Fruit fly (Drosophila melanogaster) whole organism, embryonic: Measurements from ENCODE around the gene ph-p.

ENCODE experiments used
- Abd-B ChIP-seq: fragments of 200-800 bp; sonication (Bioruptor generic); optimal IDR thresholded peaks from 2 replicates; lab custom pipeline; 2018; ENCODE audit warnings: missing biosample characterization, mild to moderate bottlenecking, missing genetic modification characterization, moderate library complexity
- CG11093 ChIP-seq: fragments of 200-800 bp; sonication (Bioruptor generic); IDR thresholded peaks from 3 replicates; pipeline ENCODE4 v1.3.6; 2022; ENCODE audit warnings: missing biosample characterization, missing genetic modification characterization
- CG11560 ChIP-seq: fragments of 200-800 bp; sonication (Bioruptor generic); IDR thresholded peaks from 3 replicates; pipeline ENCODE4 v1.3.6; 2022; ENCODE audit warnings: missing biosample characterization, missing genetic modification characterization
- CG11695 ChIP-seq: fragments of 200-800 bp; sonication (Bioruptor generic); IDR thresholded peaks from 3 replicates; pipeline ENCODE4 v1.3.6; 2022; ENCODE audit warnings: missing biosample characterization, missing genetic modification characterization
- CG16813 ChIP-seq: fragments of 200-800 bp; sonication (Bioruptor generic); IDR thresholded peaks from 3 replicates; pipeline ENCODE4 v1.3.6; 2022; ENCODE audit warnings: missing biosample characterization, missing genetic modification characterization; ENCODE audit not compliant: partially characterized antibody
- CG17612 ChIP-seq: fragments of 200-800 bp; sonication (Bioruptor generic); IDR thresholded peaks from 2 replicates; pipeline ENCODE4 v1.3.6; 2022; ENCODE audit warnings: missing biosample characterization, missing genetic modification characterization
- CG2678 ChIP-seq: fragments of 200-800 bp; sonication (Bioruptor generic); optimal IDR thresholded peaks from 3 replicates; lab custom pipeline; 2019; ENCODE audit warnings: missing biosample characterization, mild to moderate bottlenecking, missing genetic modification characterization, moderate library complexity
- CG31388 ChIP-seq: fragments of 200-800 bp; sonication (Bioruptor generic); optimal IDR thresholded peaks from 2 replicates; lab custom pipeline; 2016; ENCODE audit warnings: missing biosample characterization, missing genetic modification characterization
- CG34376 ChIP-seq: fragments of 200-800 bp; sonication (Bioruptor generic); optimal IDR thresholded peaks from 2 replicates; lab custom pipeline; 2018; ENCODE audit warnings: missing biosample characterization, mild to moderate bottlenecking, missing genetic modification characterization
- CG4282 ChIP-seq: fragments of 200-800 bp; sonication (Bioruptor generic); optimal IDR thresholded peaks from 2 replicates; lab custom pipeline; 2016; ENCODE audit warnings: missing biosample characterization, missing genetic modification characterization
- CG43689 ChIP-seq: fragments of 200-800 bp; sonication (Bioruptor generic); IDR thresholded peaks from 2 replicates; pipeline ENCODE4 v1.3.6; 2022; ENCODE audit warnings: missing biosample characterization, missing genetic modification characterization
- CG4404 ChIP-seq: fragments of 200-800 bp; sonication (Bioruptor generic); IDR thresholded peaks from 2 replicates; pipeline ENCODE4 v1.3.6; 2022; ENCODE audit warnings: missing biosample characterization, missing genetic modification characterization
- CG4820 ChIP-seq: fragments of 200-800 bp; sonication (Bioruptor generic); optimal IDR thresholded peaks from 3 replicates; lab custom pipeline; 2016; ENCODE audit warnings: missing biosample characterization, missing genetic modification characterization
- CG6813 ChIP-seq: fragments of 200-800 bp; sonication (Bioruptor generic); optimal IDR thresholded peaks from 2 replicates; lab custom pipeline; 2017; ENCODE audit warnings: missing biosample characterization, missing genetic modification characterization, mild to moderate bottlenecking, moderate library complexity, missing genetic modification reagents
- CG7372 ChIP-seq: fragments of 200-800 bp; sonication (Bioruptor generic); IDR thresholded peaks from 2 replicates; pipeline ENCODE4 v1.3.6; 2022; ENCODE audit warnings: missing biosample characterization, missing genetic modification characterization
- CG8944 ChIP-seq: fragments of 200-800 bp; sonication (Bioruptor generic); optimal IDR thresholded peaks from 3 replicates; lab custom pipeline; 2016; ENCODE audit warnings: missing biosample characterization, missing genetic modification characterization
- CG9215 ChIP-seq: fragments of 200-800 bp; sonication (Bioruptor generic); IDR thresholded peaks from 2 replicates; pipeline ENCODE4 v1.3.6; 2022; ENCODE audit warnings: missing biosample characterization, missing genetic modification characterization
- CG9817 ChIP-seq: fragments of 200-800 bp; sonication (Bioruptor generic); optimal IDR thresholded peaks from 2 replicates; lab custom pipeline; 2018; ENCODE audit warnings: missing biosample characterization, mild to moderate bottlenecking, missing genetic modification characterization, moderate library complexity
- Dek ChIP-seq: fragments of 200-800 bp; sonication (Bioruptor generic); optimal IDR thresholded peaks from 3 replicates; lab custom pipeline; 2019; ENCODE audit warnings: missing biosample characterization, mild to moderate bottlenecking, missing genetic modification characterization, moderate library complexity
- Dll ChIP-seq: fragments of 200-800 bp; sonication (Bioruptor generic); IDR thresholded peaks from 4 replicates; pipeline ENCODE4 v1.3.6; 2022; ENCODE audit warnings: missing biosample characterization, missing genetic modification characterization; ENCODE audit not compliant: partially characterized antibody
- ERR ChIP-seq: fragments of 200-800 bp; sonication (Bioruptor generic); optimal IDR thresholded peaks from 2 replicates; lab custom pipeline; 2016; ENCODE audit warnings: missing biosample characterization, missing genetic modification characterization
- H2.0 ChIP-seq: fragments of 200-800 bp; sonication (Bioruptor generic); IDR thresholded peaks from 2 replicates; pipeline ENCODE4 v1.3.6; 2022; ENCODE audit warnings: missing biosample characterization, missing genetic modification characterization
- HLH3B ChIP-seq: fragments of 200-800 bp; sonication (Bioruptor generic); IDR thresholded peaks from 2 replicates; pipeline ENCODE4 v1.3.6; 2022; ENCODE audit warnings: missing biosample characterization, missing genetic modification characterization
- Meics ChIP-seq: fragments of 200-800 bp; sonication (Bioruptor generic); optimal IDR thresholded peaks from 2 replicates; lab custom pipeline; 2017; ENCODE audit warnings: missing biosample characterization, mild to moderate bottlenecking, missing genetic modification characterization
- Mes4 ChIP-seq: fragments of 200-800 bp; sonication (Bioruptor generic); optimal IDR thresholded peaks from 2 replicates; lab custom pipeline; 2016; ENCODE audit warnings: missing biosample characterization, missing genetic modification characterization
- Myb ChIP-seq: fragments of 200-800 bp; sonication (Bioruptor generic); optimal IDR thresholded peaks from 2 replicates; lab custom pipeline; 2016; ENCODE audit warnings: missing biosample characterization, missing genetic modification characterization
- Pdp1 ChIP-seq, 2 experiments: fragments of 200-800 bp; sonication (Bioruptor generic); optimal IDR thresholded peaks; 3 replicates each; lab custom pipeline; 2016; ENCODE audit warnings: missing biosample characterization in 2 of 2, missing genetic modification characterization in 2 of 2, mild to moderate bottlenecking in 1 of 2, moderate library complexity in 1 of 2
- Ptx1 ChIP-seq: fragments of 200-800 bp; sonication (Bioruptor generic); IDR thresholded peaks from 2 replicates; pipeline ENCODE4 v1.3.6; 2022; ENCODE audit warnings: missing biosample characterization, missing genetic modification characterization
- TFAM ChIP-seq: fragments of 200-800 bp; sonication (Bioruptor generic); optimal IDR thresholded peaks from 2 replicates; lab custom pipeline; 2017; ENCODE audit warnings: missing biosample characterization, missing genetic modification characterization, inconsistent platforms
- ac ChIP-seq: fragments of 200-800 bp; sonication (Bioruptor generic); optimal IDR thresholded peaks from 3 replicates; lab custom pipeline; 2017; ENCODE audit warnings: missing biosample characterization, mild to moderate bottlenecking, missing genetic modification characterization
- bsh ChIP-seq, 2 experiments: fragments of 200-800 bp; sonication (Bioruptor generic); optimal IDR thresholded peaks; 2 replicates each; lab custom pipeline; 2017 to 2018; ENCODE audit warnings: mild to moderate bottlenecking in 2 of 2, missing biosample characterization in 2 of 2, missing genetic modification characterization in 2 of 2, moderate library complexity in 1 of 2
- cg ChIP-seq: fragments of 200-800 bp; sonication (Bioruptor generic); optimal IDR thresholded peaks from 3 replicates; lab custom pipeline; 2019; ENCODE audit warnings: missing biosample characterization, mild to moderate bottlenecking, missing genetic modification characterization, moderate library complexity
- croc ChIP-seq: fragments of 200-800 bp; sonication (Bioruptor generic); conservative IDR thresholded peaks from 3 replicates; pipeline ENCODE4 v1.3.6; 2022; ENCODE audit warnings: missing biosample characterization, missing genetic modification characterization
- cwo ChIP-seq: fragments of 200-800 bp; sonication (Bioruptor generic); optimal IDR thresholded peaks from 3 replicates; lab custom pipeline; 2017; ENCODE audit warnings: missing biosample characterization, missing genetic modification characterization, mild to moderate bottlenecking, moderate library complexity, missing genetic modification reagents
- eve ChIP-seq, 2 experiments: fragments of >200 bp; optimal IDR thresholded peaks; 2 replicates each; lab custom pipeline; 2017; ENCODE audit warnings: missing biosample characterization in 2 of 2, missing genetic modification characterization in 2 of 2
- fru ChIP-seq: fragments of >200 bp; optimal IDR thresholded peaks from 2 replicates; lab custom pipeline; 2017
- klu ChIP-seq: fragments of 200-800 bp; sonication (Bioruptor generic); IDR thresholded peaks from 2 replicates; pipeline ENCODE4 v1.3.6; 2022; ENCODE audit warnings: missing biosample characterization, missing genetic modification characterization
- mam ChIP-seq: fragments of 200-800 bp; sonication (Bioruptor generic); optimal IDR thresholded peaks from 3 replicates; lab custom pipeline; 2016; ENCODE audit warnings: missing biosample characterization, missing genetic modification characterization
- nerfin-2 ChIP-seq: fragments of 200-800 bp; sonication (Bioruptor generic); IDR thresholded peaks from 2 replicates; pipeline ENCODE4 v1.3.6; 2022; ENCODE audit warnings: missing biosample characterization, missing genetic modification characterization; ENCODE audit not compliant: partially characterized antibody
- nmo ChIP-seq: fragments of 200-800 bp; sonication (Bioruptor generic); optimal IDR thresholded peaks from 2 replicates; lab custom pipeline; 2018; ENCODE audit warnings: missing biosample characterization, mild to moderate bottlenecking, missing genetic modification characterization, moderate library complexity
- p53 ChIP-seq: fragments of 200-800 bp; sonication (Bioruptor generic); optimal IDR thresholded peaks from 2 replicates; lab custom pipeline; 2016; ENCODE audit warnings: missing biosample characterization, missing genetic modification characterization
- pb ChIP-seq: fragments of 200-800 bp; sonication (Bioruptor generic); optimal IDR thresholded peaks from 3 replicates; lab custom pipeline; 2016; ENCODE audit warnings: missing biosample characterization, missing genetic modification characterization
- ranshi ChIP-seq: fragments of 200-800 bp; sonication (Bioruptor generic); IDR thresholded peaks from 2 replicates; pipeline ENCODE4 v1.3.6; 2022; ENCODE audit warnings: missing biosample characterization, missing genetic modification characterization
- run ChIP-seq: fragments of 200-800 bp; sonication (Bioruptor generic); optimal IDR thresholded peaks from 3 replicates; lab custom pipeline; 2018; ENCODE audit warnings: missing biosample characterization, mild to moderate bottlenecking, missing genetic modification characterization
- scrt ChIP-seq: fragments of 200-800 bp; sonication (Bioruptor generic); optimal IDR thresholded peaks from 2 replicates; lab custom pipeline; 2018; ENCODE audit warnings: missing biosample characterization, mild to moderate bottlenecking, missing genetic modification characterization, moderate library complexity
- sens ChIP-seq: fragments of 200-800 bp; sonication (Bioruptor generic); peaks from one replicate; lab custom pipeline; 2016; ENCODE audit warnings: missing biosample characterization, missing genetic modification characterization
- slou ChIP-seq: fragments of 200-800 bp; sonication (Bioruptor generic); optimal IDR thresholded peaks from 3 replicates; lab custom pipeline; 2016; ENCODE audit warnings: missing biosample characterization, missing genetic modification characterization
- ssp ChIP-seq: fragments of 200-800 bp; sonication (Bioruptor generic); IDR thresholded peaks from 2 replicates; pipeline ENCODE4 v1.3.6; 2022; ENCODE audit warnings: missing biosample characterization, missing genetic modification characterization
- tgo ChIP-seq: fragments of 200-800 bp; sonication (Bioruptor generic); IDR thresholded peaks from 3 replicates; pipeline ENCODE4 v1.3.6; 2022; ENCODE audit warnings: missing biosample characterization, missing genetic modification characterization

The ph-p gene

DNA sequence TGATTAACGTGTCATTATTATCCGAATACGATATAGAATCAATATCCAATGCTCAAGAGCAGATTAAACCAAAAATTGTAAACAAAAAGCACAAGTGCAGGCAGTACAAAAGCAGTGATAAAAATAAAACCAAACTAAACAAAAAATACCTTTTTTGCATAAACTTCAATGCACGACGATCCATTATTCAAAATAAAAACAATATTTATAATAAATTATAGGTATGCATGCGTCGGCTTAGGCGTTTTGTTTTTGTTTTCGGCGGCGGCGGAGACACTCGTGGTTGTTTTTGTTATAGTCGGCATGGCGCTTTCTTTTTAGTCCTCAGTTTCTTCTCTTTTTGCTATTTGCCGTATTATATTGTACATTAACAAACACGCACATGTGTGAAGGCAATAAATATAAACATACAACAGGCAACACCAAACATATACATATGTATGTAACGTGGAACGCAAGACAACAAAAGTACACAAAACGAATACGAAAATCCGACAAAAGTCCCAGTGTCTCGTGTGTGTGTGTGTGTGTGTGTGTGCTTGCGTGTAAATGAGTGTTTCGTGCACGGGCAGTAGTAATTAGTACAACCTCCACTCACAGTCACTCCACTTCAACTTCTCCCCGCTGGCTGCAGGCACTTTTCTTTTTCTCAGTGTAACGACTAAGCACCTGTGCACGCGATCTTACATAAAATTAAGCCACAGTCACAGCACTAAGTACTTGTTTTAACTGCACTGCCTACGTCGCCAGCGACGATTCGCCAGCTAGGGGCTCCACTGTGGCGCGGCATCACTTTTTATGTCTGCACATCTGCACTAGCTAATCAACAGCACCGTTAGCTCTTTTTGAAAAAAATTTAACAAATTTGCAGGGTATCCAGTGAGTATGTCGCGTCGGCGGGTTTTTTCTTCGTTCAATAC is 2.0 kb downstream of the ph-p start (continued):
- TF ChIP-seq CG34376 (GFP tag; lab: Kevin White, UChicago) = no peak
- no peak for TF ChIP-seq nerfin-2 (GFP tag; lab: Robert Waterston, UW)
- TF ChIP-seq fru (lab: Kevin White, UChicago) = no peak
- TF ChIP-seq run (tag; lab: Kevin White, UChicago) = no peak
- peak; percentile 48; the same call in 1 of the 2 replicates for TF ChIP-seq CG9215 (GFP tag; lab: Robert Waterston, UW)
- peak; percentile 15 for TF ChIP-seq nmo (GFP tag; lab: Kevin White, UChicago)
- TF ChIP-seq sens (GFP tag; lab: Kevin White, UChicago) = peak; percentile 73
- TF ChIP-seq CG7372 (GFP tag; lab: Robert Waterston, UW) = peak; percentile 49
- peak; percentile 61 for TF ChIP-seq CG2678
- peak; percentile 42 for TF ChIP-seq CG4820
- 0 out of 2 replicates have a peak, but pooled peaks have one; percentile 40 for TF ChIP-seq klu (GFP tag; lab: Robert Waterston, UW)
- TF ChIP-seq CG11560 (tag; lab: Robert Waterston, UW) = 0 out of 3 replicates have a peak, but pooled peaks have one; percentile 41
- no peak for TF ChIP-seq TFAM (GFP tag; lab: Kevin White, UChicago)
- peak; percentile 66 for TF ChIP-seq cwo
- TF ChIP-seq Mes4 (GFP tag; lab: Kevin White, UChicago) = no peak
- no peak for TF ChIP-seq CG6813 (GFP tag; lab: Kevin White, UChicago)
- TF ChIP-seq slou (GFP tag; lab: Kevin White, UChicago) = no peak
- 0 out of 3 replicates have a peak, but pooled peaks have one; percentile 45 for TF ChIP-seq CG11093 (GFP tag; lab: Robert Waterston, UW)
- TF ChIP-seq p53 (GFP tag; lab: Kevin White, UChicago) = peak; percentile 38
- peak; percentile 23; the same call in 1 of the 3 replicates for TF ChIP-seq CG11695 (GFP tag; lab: Robert Waterston, UW)
- TF ChIP-seq ranshi = no peak
- TF ChIP-seq CG17612 (GFP tag; lab: Robert Waterston, UW) = peak; percentile 58; the same call in 1 of the 2 replicates
- TF ChIP-seq CG9817 (tag; lab: Kevin White, UChicago) = peak; percentile 42
- TF ChIP-seq ac (GFP tag; lab: Kevin White, UChicago) = no peak
- peak; percentile 23 for TF ChIP-seq CG8944
- peak; percentile 44 for TF ChIP-seq Abd-B (GFP tag; lab: Kevin White, UChicago)
- peak; percentile 18; the same call in 1 of the 3 replicates for TF ChIP-seq croc (GFP tag; lab: Robert Waterston, UW)
- peak; percentile 56 for TF ChIP-seq tgo (GFP tag; lab: Robert Waterston, UW)
- TF ChIP-seq Dll = no peak
- TF ChIP-seq H2.0 (GFP tag; lab: Robert Waterston, UW) = peak; percentile 41
- TF ChIP-seq CG4282 = no peak
- no peak for TF ChIP-seq Dek (tag; lab: Kevin White, UChicago)
- no peak for TF ChIP-seq CG16813 (GFP tag; lab: Robert Waterston, UW)
- TF ChIP-seq ERR (GFP tag; lab: Kevin White, UChicago) = peak; percentile 22
- peak; percentile 75 for TF ChIP-seq Ptx1
- peak; percentile 57 for TF ChIP-seq Meics (GFP tag; lab: Kevin White, UChicago)
- TF ChIP-seq pb (GFP tag; lab: Kevin White, UChicago) = peak; percentile 12
- TF ChIP-seq CG43689 (GFP tag; lab: Robert Waterston, UW) = no peak
- TF ChIP-seq Pdp1 (GFP tag; optimal IDR thresholded peaks at IDR 0.05; lab: Kevin White, UChicago) = peak; percentile 38 to 64
- TF ChIP-seq CG31388 (GFP tag; lab: Kevin White, UChicago) = no peak
- TF ChIP-seq cg (GFP tag; lab: Kevin White, UChicago) = no peak
- TF ChIP-seq eve (GFP tag; optimal IDR thresholded peaks at IDR 0.05; lab: Kevin White, UChicago) = peak in 1 of 2 experiments; percentile 67
- TF ChIP-seq scrt (GFP tag; lab: Kevin White, UChicago) = peak; percentile 26
- TF ChIP-seq ssp (GFP tag; lab: Robert Waterston, UW) = peak; percentile 41; the same call in 1 of the 2 replicates
- TF ChIP-seq mam (GFP tag; lab: Kevin White, UChicago) = peak; percentile 30
- TF ChIP-seq HLH3B (GFP tag; lab: Robert Waterston, UW) = 0 out of 2 replicates have a peak, but pooled peaks have one; percentile 28
- peak in 1 of 2 experiments; percentile 18 for TF ChIP-seq bsh (GFP tag; optimal IDR thresholded peaks at IDR 0.05; lab: Kevin White, UChicago)
- TF ChIP-seq Myb (GFP tag; lab: Kevin White, UChicago) = peak; percentile 37
- TF ChIP-seq CG4404 (GFP tag; lab: Robert Waterston, UW) = peak; percentile 52
